Worm (Caenorhabditis elegans): ENCODE data around the gene sap-140.
"Not testable (repeated sequence)": the region's sequence is repeated elsewhere in the genome, so short reads cannot be mapped to it uniquely, and the experiment has no call there.

DNA sequence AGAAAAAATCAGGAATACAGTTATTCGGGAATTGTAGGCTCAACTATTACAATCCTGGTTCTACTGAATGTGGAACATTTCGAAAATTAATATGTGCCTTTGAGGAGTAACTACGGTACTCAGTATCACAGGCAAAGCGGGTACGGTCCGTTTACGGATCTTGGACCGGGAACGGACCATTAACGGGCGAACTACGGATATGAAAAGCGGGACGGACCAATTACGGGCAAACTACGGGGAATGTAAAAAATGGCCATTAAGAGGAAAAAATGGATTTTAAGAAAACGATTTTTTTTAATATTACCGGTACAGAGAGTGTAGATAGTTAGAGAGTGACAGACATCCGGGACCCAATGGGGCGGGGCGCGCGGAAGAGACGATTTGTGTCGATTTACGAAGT lies 30.6 kb upstream of the sap-140 start, which contains the start of gene H14A12.5:
- not testable (repeated sequence) for TF ChIP-seq tbx-11 (GFP tag; IDR thresholded peaks at IDR 0.05); flt-1 (GFP tag; IDR thresholded peaks at IDR 0.05); tbx-37 (GFP tag; conservative IDR thresholded peaks at IDR 0.05); ama-1 (optimal IDR thresholded peaks at IDR 0.05); hmbx-1 (tag; optimal IDR thresholded peaks at IDR 0.05)
